Worm (Caenorhabditis elegans) whole organism, young adult: ENCODE results near the gene T25D3.3.

ENCODE experiments used
- B0019.2 ChIP-seq: fragments of 200-800 bp; sonication (Bioruptor generic); conservative IDR thresholded peaks from 2 replicates; pipeline ENCODE4 v1.3.6; 2022; ENCODE audit warnings: missing genetic modification reagents, missing genetic modification characterization, missing compliant biosample characterization
- C17E4.6 ChIP-seq: fragments of 200-800 bp; sonication (Bioruptor generic); IDR thresholded peaks from 2 replicates; pipeline ENCODE4 v1.3.6; 2022; ENCODE audit warnings: missing genetic modification reagents, missing genetic modification characterization, missing compliant biosample characterization
- F39B2.1 ChIP-seq: fragments of 200-800 bp; sonication (Bioruptor generic); IDR thresholded peaks from 2 replicates; pipeline ENCODE4 v1.3.6; 2022; ENCODE audit warnings: missing genetic modification reagents, missing genetic modification characterization, missing compliant biosample characterization
- F55B11.4 ChIP-seq: sonication (generic microtip); optimal IDR thresholded peaks from 2 replicates; lab custom pipeline; 2016; ENCODE audit warnings: missing compliant biosample characterization, missing genetic modification characterization, borderline replicate concordance; ENCODE audit not compliant: insufficient read depth
- K12H6.12 ChIP-seq: fragments of 200-800 bp; sonication (Bioruptor generic); optimal IDR thresholded peaks from 2 replicates; lab custom pipeline; 2018; ENCODE audit warnings: mild to moderate bottlenecking, missing genetic modification characterization, missing compliant biosample characterization
- Y53F4B.3 ChIP-seq: fragments of 200-800 bp; sonication (Bioruptor generic); IDR thresholded peaks from 2 replicates; pipeline ENCODE4 v1.3.6; 2022; ENCODE audit warnings: missing genetic modification reagents, missing genetic modification characterization, missing compliant biosample characterization
- Y53G8AR.9 ChIP-seq: fragments of 200-800 bp; sonication (Bioruptor generic); conservative IDR thresholded peaks from 2 replicates; pipeline ENCODE4 v1.3.6; 2022; ENCODE audit warnings: missing genetic modification reagents, missing genetic modification characterization, missing compliant biosample characterization
- aptf-3 ChIP-seq: fragments of 200-800 bp; sonication (Bioruptor generic); IDR thresholded peaks from 2 replicates; pipeline ENCODE4 v1.3.6; 2022; ENCODE audit warnings: missing genetic modification characterization, missing compliant biosample characterization
- dox-1 ChIP-seq: fragments of 200-800 bp; sonication (Bioruptor generic); IDR thresholded peaks from 2 replicates; pipeline ENCODE4 v1.3.6; 2022; ENCODE audit warnings: missing genetic modification reagents, missing genetic modification characterization, missing compliant biosample characterization
- gei-17 ChIP-seq: fragments of 200-800 bp; sonication (Bioruptor generic); optimal IDR thresholded peaks from 2 replicates; lab custom pipeline; 2018; ENCODE audit warnings: mild to moderate bottlenecking, missing genetic modification characterization, missing compliant biosample characterization
- him-1 ChIP-seq: sonication (generic microtip); optimal IDR thresholded peaks from 2 replicates; lab custom pipeline; 2016; ENCODE audit warnings: missing genotype, missing genetic modification reagents, missing genetic modification characterization, missing compliant biosample characterization
- hlh-26 ChIP-seq: fragments of 200-800 bp; sonication (Bioruptor generic); conservative IDR thresholded peaks from 2 replicates; pipeline ENCODE4 v1.3.6; 2022; ENCODE audit warnings: missing genetic modification reagents, missing genetic modification characterization, missing compliant biosample characterization
- hrde-1 ChIP-seq: sonication (generic microtip); optimal IDR thresholded peaks from 2 replicates; lab custom pipeline; 2016; ENCODE audit warnings: missing genetic modification characterization, mild to moderate bottlenecking, missing compliant biosample characterization, moderate library complexity, missing genotype, missing genetic modification reagents, borderline replicate concordance
- hsf-1 ChIP-seq: fragments of 200-800 bp; sonication (Bioruptor generic); IDR thresholded peaks from 2 replicates; pipeline ENCODE4 v1.3.6; 2022; ENCODE audit warnings: missing genetic modification reagents, missing genetic modification characterization, missing compliant biosample characterization
- lin-26 ChIP-seq: fragments of 200-800 bp; sonication (Bioruptor generic); IDR thresholded peaks from 2 replicates; pipeline ENCODE4 v1.3.6; 2022; ENCODE audit warnings: missing genetic modification reagents, missing genetic modification characterization, missing compliant biosample characterization
- madf-10 ChIP-seq: sonication (generic microtip); optimal IDR thresholded peaks from 2 replicates; lab custom pipeline; 2016; ENCODE audit warnings: mild to moderate bottlenecking, missing genetic modification characterization, missing compliant biosample characterization
- madf-3 ChIP-seq: fragments of 200-800 bp; sonication (Bioruptor generic); IDR thresholded peaks from 2 replicates; pipeline ENCODE4 v1.3.6; 2022; ENCODE audit warnings: missing genetic modification reagents, missing genetic modification characterization, missing compliant biosample characterization
- madf-8 ChIP-seq: fragments of 200-800 bp; sonication (Bioruptor generic); conservative IDR thresholded peaks from 2 replicates; pipeline ENCODE4 v1.3.6; 2022; ENCODE audit warnings: missing genetic modification reagents, missing genetic modification characterization, missing compliant biosample characterization
- mxl-1 ChIP-seq: sonication (generic microtip); optimal IDR thresholded peaks from 2 replicates; lab custom pipeline; 2016; ENCODE audit warnings: missing genetic modification characterization, missing compliant biosample characterization
- nfya-2 ChIP-seq: fragments of 200-800 bp; sonication (Bioruptor generic); IDR thresholded peaks from 2 replicates; pipeline ENCODE4 v1.3.6; 2022; ENCODE audit warnings: missing genetic modification reagents, missing genetic modification characterization, missing compliant biosample characterization
- nhr-27 ChIP-seq: fragments of 200-800 bp; sonication (Bioruptor generic); optimal IDR thresholded peaks from 2 replicates; lab custom pipeline; 2018; ENCODE audit warnings: mild to moderate bottlenecking, missing genetic modification characterization, moderate library complexity, missing compliant biosample characterization
- rcor-1 ChIP-seq: fragments of 200-800 bp; sonication (Bioruptor generic); IDR thresholded peaks from 2 replicates; pipeline ENCODE4 v1.3.6; 2022; ENCODE audit warnings: missing genetic modification reagents, missing genetic modification characterization, missing compliant biosample characterization
- rec-8 ChIP-seq, 2 experiments: sonication (generic microtip); optimal IDR thresholded peaks; 2 replicates each; lab custom pipeline; 2016; ENCODE audit warnings: mild to moderate bottlenecking in 2 of 2, missing genetic modification characterization in 2 of 2, missing genetic modification reagents in 2 of 2, missing genotype in 2 of 2, missing biosample characterization in 1 of 2, missing compliant biosample characterization in 1 of 2, moderate library complexity in 1 of 2
- rpc-1 ChIP-seq, 2 experiments: fragments of 150-350 bp in 1 of 2; sonication (generic microtip) in 1 of 2; optimal IDR thresholded peaks; 2 replicates each; lab custom pipeline; 2014 to 2018; ENCODE audit warnings: missing biosample characterization in 1 of 2, missing genetic modification characterization in 1 of 2, missing genetic modification reagents in 1 of 2, missing genotype in 1 of 2
- sea-2 ChIP-seq: fragments of 200-800 bp; sonication (Bioruptor generic); IDR thresholded peaks from 2 replicates; pipeline ENCODE4 v1.3.6; 2022; ENCODE audit warnings: missing genetic modification characterization, missing compliant biosample characterization
- snpc-1.3 ChIP-seq: sonication (generic microtip); optimal IDR thresholded peaks from 2 replicates; lab custom pipeline; 2017; ENCODE audit warnings: missing genetic modification characterization, mild to moderate bottlenecking, missing compliant biosample characterization, antibody characterized with exemption, moderate library complexity, missing genotype, missing genetic modification reagents; ENCODE audit not compliant: insufficient read depth
- snpc-3.4 ChIP-seq: sonication (generic microtip); optimal IDR thresholded peaks from 2 replicates; lab custom pipeline; 2017; ENCODE audit warnings: missing genetic modification characterization, mild to moderate bottlenecking, missing compliant biosample characterization, antibody characterized with exemption, moderate library complexity, missing genotype, missing genetic modification reagents
- xnd-1 ChIP-seq: sonication (generic microtip); optimal IDR thresholded peaks from 2 replicates; lab custom pipeline; 2016; ENCODE audit warnings: missing genotype, missing genetic modification reagents, missing genetic modification characterization, missing compliant biosample characterization
- zfh-2 ChIP-seq: fragments of 200-800 bp; sonication (Bioruptor generic); conservative IDR thresholded peaks from 2 replicates; pipeline ENCODE4 v1.3.6; 2022; ENCODE audit warnings: missing genetic modification reagents, missing genetic modification characterization, missing compliant biosample characterization
- ztf-18 ChIP-seq: sonication (generic microtip); optimal IDR thresholded peaks from 2 replicates; lab custom pipeline; 2016; ENCODE audit warnings: missing genotype, mild to moderate bottlenecking, missing genetic modification characterization, missing compliant biosample characterization
- ztf-22 ChIP-seq: fragments of 200-800 bp; sonication (Bioruptor generic); optimal IDR thresholded peaks from 2 replicates; lab custom pipeline; 2018; ENCODE audit warnings: mild to moderate bottlenecking, missing genetic modification characterization, moderate library complexity, missing compliant biosample characterization
- ztf-25 ChIP-seq: fragments of 200-800 bp; sonication (Bioruptor generic); IDR thresholded peaks from 2 replicates; pipeline ENCODE4 v1.3.6; 2022; ENCODE audit warnings: missing genetic modification reagents, missing genetic modification characterization, missing compliant biosample characterization
- ztf-28 ChIP-seq: fragments of 200-800 bp; sonication (Bioruptor generic); IDR thresholded peaks from 2 replicates; pipeline ENCODE4 v1.3.6; 2022; ENCODE audit warnings: missing genetic modification reagents, missing genetic modification characterization, missing compliant biosample characterization
- ztf-3 ChIP-seq: fragments of 200-800 bp; sonication (Bioruptor generic); optimal IDR thresholded peaks from 2 replicates; lab custom pipeline; 2018; ENCODE audit warnings: mild to moderate bottlenecking, missing genetic modification characterization, missing compliant biosample characterization

T25D3.3 gene

DNA sequence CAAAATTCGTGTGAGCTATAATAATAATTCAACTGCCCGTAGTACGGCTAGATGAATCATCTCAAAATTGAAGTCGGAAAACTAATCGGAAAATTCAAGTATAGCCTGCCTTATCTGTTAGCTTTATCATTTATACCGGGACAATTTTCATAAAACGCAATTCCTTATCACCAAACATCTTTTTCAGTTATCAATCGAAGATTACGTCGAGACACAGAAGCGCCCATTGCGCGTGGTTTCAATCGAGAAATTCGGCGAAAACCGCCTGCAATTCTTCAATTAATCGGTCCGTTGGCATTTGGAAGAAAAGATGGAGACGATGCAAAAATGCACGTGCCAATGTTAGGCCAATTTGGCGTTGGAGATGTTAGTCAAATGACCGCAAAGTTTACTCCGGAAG, 40.2 kb upstream of the T25D3.3 start:
- TF ChIP-seq nfya-2 (GFP tag; lab: Robert Waterston, UW) (no peak), dox-1 (GFP tag; lab: Robert Waterston, UW) (no peak), ztf-28 (GFP tag; lab: Robert Waterston, UW) (no peak), snpc-3.4 (no peak), madf-3 (GFP tag; lab: Robert Waterston, UW) (no peak), xnd-1 (tag; lab: Kevin White, UChicago) (no peak), K12H6.12 (no peak), rcor-1 (no peak), ztf-3 (GFP tag; lab: Kevin White, UChicago) (no peak), nhr-27 (tag; lab: Kevin White, UChicago) (no peak), mxl-1 (tag; lab: Kevin White, UChicago) (no peak), madf-8 (GFP tag; lab: Robert Waterston, UW) (no peak), him-1 (no peak)
- TF ChIP-seq, all 124 proteins: peak for 0

DNA sequence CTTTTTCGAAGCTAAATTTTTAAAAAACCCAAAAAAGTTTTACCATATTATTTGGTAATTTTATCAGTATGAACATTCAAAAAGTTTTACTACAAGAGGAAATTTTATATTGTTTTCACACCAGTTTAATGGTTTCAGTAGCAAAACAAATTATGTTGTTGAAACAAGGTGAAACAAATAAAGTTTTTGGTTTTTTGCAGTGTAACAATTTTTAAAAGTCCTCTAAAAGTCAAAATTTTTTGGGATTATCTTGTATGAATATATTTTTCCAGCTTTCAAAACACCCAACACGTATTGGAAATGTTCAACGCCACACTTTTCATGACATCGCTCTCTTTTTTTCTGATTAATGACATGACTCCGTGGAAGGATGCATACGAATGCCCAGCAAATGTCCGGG, 35.5 kb upstream of the T25D3.3 start, which contains the start of gene srt-54:
srt-54 (plus strand) TSS at position 301 of the 400 bp plus-strand sequence.
- TF ChIP-seq aptf-3 (GFP tag; lab: Robert Waterston, UW) (no peak), K12H6.12 (no peak), hlh-26 (GFP tag; lab: Robert Waterston, UW) (no peak), nfya-2 (GFP tag; lab: Robert Waterston, UW) (no peak), madf-10 (tag; lab: Kevin White, UChicago) (no peak), hsf-1 (GFP tag; lab: Robert Waterston, UW) (no peak), ztf-22 (no peak), ztf-28 (GFP tag; lab: Robert Waterston, UW) (no peak), lin-26 (GFP tag; lab: Robert Waterston, UW) (no peak), sea-2 (GFP tag; lab: Robert Waterston, UW) (no peak), B0019.2 (no peak), ztf-18 (tag; lab: Kevin White, UChicago) (no peak), rpc-1 (optimal IDR thresholded peaks at IDR 0.05; lab: Kevin White, UChicago) (no peak), rpc-1 (tag; optimal IDR thresholded peaks at IDR 0.05; lab: Kevin White, UChicago) (no peak), C17E4.6 (GFP tag; lab: Robert Waterston, UW) (no peak), snpc-1.3 (tag; lab: Kevin White, UChicago) (no peak), gei-17 (no peak)

DNA sequence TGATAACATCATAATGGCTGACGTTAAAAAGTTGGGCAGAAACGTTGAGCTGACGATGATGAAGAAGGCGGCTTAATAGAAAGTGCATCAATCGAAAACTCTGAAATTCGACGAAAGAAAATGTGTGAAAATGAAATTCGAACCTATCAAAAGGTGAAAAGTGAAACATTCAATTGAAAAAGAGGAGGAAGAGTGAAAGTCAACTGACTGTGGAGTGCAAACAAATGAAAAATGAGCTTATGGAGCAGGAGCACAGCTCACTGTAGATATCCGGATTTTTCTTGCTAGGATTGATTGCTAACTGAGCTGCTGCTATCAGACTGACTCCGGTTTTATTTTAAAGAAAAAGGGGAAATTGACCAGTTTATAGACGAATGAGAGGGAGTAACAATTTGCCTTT, 31.3 kb upstream of the T25D3.3 start, which contains the start of gene K10B4.3:
K10B4.3 (minus strand) TSS at position 101 of the 400 bp plus-strand sequence.
- TF ChIP-seq rec-8 (tag; optimal IDR thresholded peaks at IDR 0.05; lab: Kevin White, UChicago) (no peak), ztf-25 (GFP tag; lab: Robert Waterston, UW) (no peak), Y53G8AR.9 (GFP tag; lab: Robert Waterston, UW) (no peak), F55B11.4 (tag; lab: Kevin White, UChicago) (no peak), Y53F4B.3 (GFP tag; lab: Robert Waterston, UW) (no peak), zfh-2 (GFP tag; lab: Robert Waterston, UW) (no peak), hrde-1 (no peak), dox-1 (GFP tag; lab: Robert Waterston, UW) (no peak), F39B2.1 (GFP tag; lab: Robert Waterston, UW) (no peak), snpc-3.4 (no peak)
- TF ChIP-seq, all 124 proteins: peak for 0
